Worm (Caenorhabditis elegans): Measurements from ENCODE around the gene dgn-2.

DNA sequence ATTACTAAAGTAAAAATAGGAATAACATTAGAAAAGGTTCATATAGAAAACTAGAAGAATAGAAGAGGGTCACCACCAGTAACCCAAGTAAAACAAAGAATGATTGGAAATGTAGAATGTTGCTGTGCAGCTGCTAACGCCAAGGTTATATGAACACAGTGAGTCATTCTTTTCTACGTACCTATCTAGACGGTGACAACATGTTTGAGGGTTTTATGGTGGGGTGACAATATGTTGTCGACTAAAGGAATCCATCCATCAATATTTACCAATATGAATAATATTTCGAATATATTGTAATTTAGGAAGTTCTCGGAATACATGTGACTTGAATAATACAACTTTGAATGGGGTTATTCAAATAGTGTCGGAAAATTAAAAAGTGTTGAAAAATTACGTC is 33.9 kb upstream of the dgn-2 start, which contains the start of gene ZK402.5:
- TF ChIP-seq zag-1 (tag; optimal IDR thresholded peaks at IDR 0.05): no peak
- no peak for TF ChIP-seq ztf-11 (tag; optimal IDR thresholded peaks at IDR 0.05)
- no peak for TF ChIP-seq unc-62 (GFP tag; optimal IDR thresholded peaks at IDR 0.05)
